Worm (Caenorhabditis elegans): Measurements from ENCODE around the gene F11C1.1.

Gene F11C1.1

DNA sequence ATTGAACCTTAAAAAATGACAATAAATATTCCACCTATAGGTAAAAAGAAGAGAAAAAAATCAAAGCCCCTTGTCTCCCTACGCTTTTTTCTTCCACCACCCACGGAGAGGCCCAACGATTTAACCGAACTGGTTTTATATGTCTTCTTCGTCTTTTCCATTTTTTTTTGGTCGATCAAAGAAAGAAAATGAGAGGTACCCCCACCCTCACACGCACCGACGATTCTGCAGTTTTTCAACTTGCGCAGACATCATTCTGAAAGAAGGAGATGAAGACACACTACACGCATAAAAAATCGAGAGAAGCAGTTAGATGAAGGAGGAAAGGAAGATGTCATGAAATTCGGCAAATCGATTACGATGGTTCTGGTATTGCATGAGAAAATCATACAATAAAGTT is 24.0 kb upstream of the F11C1.1 start:
- TF ChIP-seq nfya-1 (tag; optimal IDR thresholded peaks at IDR 0.05; ENCODE audit: insufficient read depth) (peak; percentile 1), unc-62 (GFP tag; optimal IDR thresholded peaks at IDR 0.05) (no peak), nhr-25 (tag; optimal IDR thresholded peaks at IDR 0.05) (peak; percentile 94)

DNA sequence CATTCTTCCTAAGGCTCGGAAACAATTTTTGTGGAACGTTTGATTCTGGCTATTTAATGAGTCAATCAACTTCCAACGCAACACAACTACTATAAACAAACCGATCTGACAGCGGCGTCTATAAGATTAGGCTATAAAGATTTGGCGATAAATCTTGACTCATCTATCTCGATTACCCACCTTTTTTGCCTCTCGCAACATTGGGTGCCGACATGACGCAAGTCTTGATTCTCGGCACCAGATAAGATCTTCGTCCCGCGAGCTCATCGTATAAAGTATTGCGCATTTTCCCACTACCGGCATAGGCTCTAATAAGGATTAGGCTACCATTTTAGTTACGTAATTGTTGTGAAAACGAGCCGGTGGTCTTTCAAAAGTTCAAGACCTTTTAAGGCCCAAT is 21.5 kb upstream of the F11C1.1 start:
- TF ChIP-seq nhr-25 (tag; optimal IDR thresholded peaks at IDR 0.05): peak; percentile 46
- TF ChIP-seq zag-1 (tag; optimal IDR thresholded peaks at IDR 0.05): no peak
- TF ChIP-seq ceh-16 (tag; optimal IDR thresholded peaks at IDR 0.05): no peak
- no peak for TF ChIP-seq lsy-12 (tag; optimal IDR thresholded peaks at IDR 0.05)
- no peak for TF ChIP-seq mdl-1 (tag; optimal IDR thresholded peaks at IDR 0.05)
- TF ChIP-seq elt-1 (tag; optimal IDR thresholded peaks at IDR 0.05): peak; percentile 81
- TF ChIP-seq fos-1 (tag; optimal IDR thresholded peaks at IDR 0.05): no peak
- TF ChIP-seq fkh-10 (GFP tag; optimal IDR thresholded peaks at IDR 0.05): no peak
- no peak for TF ChIP-seq nhr-11 (tag; optimal IDR thresholded peaks at IDR 0.05)
- no peak for TF ChIP-seq ztf-11 (tag; optimal IDR thresholded peaks at IDR 0.05)

DNA sequence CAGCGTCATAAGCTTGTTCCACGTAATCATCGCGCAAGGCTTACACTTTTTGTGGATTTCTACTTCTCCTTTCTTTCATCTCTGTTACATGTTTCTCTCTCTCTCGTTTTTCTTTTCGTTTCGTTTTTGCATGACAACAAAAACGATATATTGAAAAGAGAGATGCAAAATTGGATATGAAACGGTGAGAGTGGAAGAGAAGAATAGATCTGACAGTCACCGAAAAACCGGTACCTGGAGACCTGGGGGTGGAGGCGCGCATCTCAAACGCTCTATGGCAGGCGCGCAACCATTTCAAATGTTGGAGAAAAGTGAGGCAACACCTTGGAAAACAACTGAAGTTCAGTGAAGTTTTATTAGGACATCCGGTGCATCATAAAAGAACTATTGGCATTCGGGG is 19.3 kb upstream of the F11C1.1 start:
- TF ChIP-seq lin-15B (tag; optimal IDR thresholded peaks at IDR 0.05) (no peak), ceh-16 (tag; optimal IDR thresholded peaks at IDR 0.05) (no peak), nhr-28 (tag; optimal IDR thresholded peaks at IDR 0.05) (no peak), nhr-43 (tag; optimal IDR thresholded peaks at IDR 0.05; ENCODE audit: poor library complexity, severe bottlenecking) (peak; percentile 53), egl-5 (tag; optimal IDR thresholded peaks at IDR 0.05) (peak; percentile 17), ztf-4 (tag; optimal IDR thresholded peaks at IDR 0.05) (no peak), ceh-9 (tag; optimal IDR thresholded peaks at IDR 0.05) (no peak), jun-1 (tag; optimal IDR thresholded peaks at IDR 0.05) (no peak), elt-3 (tag; optimal IDR thresholded peaks at IDR 0.05) (no peak), nhr-25 (tag; optimal IDR thresholded peaks at IDR 0.05) (peak; percentile 100), zag-1 (tag; optimal IDR thresholded peaks at IDR 0.05) (no peak), fkh-2 (tag; optimal IDR thresholded peaks at IDR 0.05) (no peak), nhr-23 (tag; optimal IDR thresholded peaks at IDR 0.05) (peak; percentile 39), unc-62 (GFP tag; optimal IDR thresholded peaks at IDR 0.05) (no peak), nfya-1 (tag; optimal IDR thresholded peaks at IDR 0.05; ENCODE audit: insufficient read depth) (peak; percentile 27)

DNA sequence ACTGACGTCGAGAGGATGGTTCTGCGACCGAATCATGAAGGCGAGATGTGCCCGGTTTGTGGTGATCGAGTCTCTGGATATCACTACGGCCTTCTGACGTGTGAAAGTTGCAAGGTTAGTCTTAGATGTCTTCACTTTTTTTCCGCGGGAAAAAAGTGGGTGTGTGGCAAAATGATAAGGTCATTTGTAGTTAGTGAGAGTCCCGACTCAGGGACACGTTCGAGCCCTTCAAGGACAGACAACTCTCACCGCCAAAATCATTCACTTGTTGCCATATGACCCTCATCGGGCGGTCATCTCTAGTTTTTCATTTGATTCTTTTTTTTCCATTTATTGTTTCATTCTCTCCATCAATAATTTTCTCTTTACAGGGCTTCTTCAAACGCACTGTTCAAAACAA is 18.5 kb upstream of the F11C1.1 start:
- TF ChIP-seq pqm-1 (tag; optimal IDR thresholded peaks at IDR 0.05) (no peak), nhr-25 (tag; optimal IDR thresholded peaks at IDR 0.05) (peak; percentile 100), R02D3.7 (tag; optimal IDR thresholded peaks at IDR 0.05) (no peak), elt-3 (tag; optimal IDR thresholded peaks at IDR 0.05) (peak in 1 of 3 experiments; percentile 58), fkh-10 (GFP tag; optimal IDR thresholded peaks at IDR 0.05) (no peak), nhr-43 (tag; optimal IDR thresholded peaks at IDR 0.05; ENCODE audit: poor library complexity, severe bottlenecking) (peak; percentile 23), daf-12 (tag; optimal IDR thresholded peaks at IDR 0.05) (no peak), skn-1 (tag; optimal IDR thresholded peaks at IDR 0.05) (no peak), mml-1 (tag; optimal IDR thresholded peaks at IDR 0.05) (no peak), ceh-82 (tag; optimal IDR thresholded peaks at IDR 0.05) (no peak)

DNA sequence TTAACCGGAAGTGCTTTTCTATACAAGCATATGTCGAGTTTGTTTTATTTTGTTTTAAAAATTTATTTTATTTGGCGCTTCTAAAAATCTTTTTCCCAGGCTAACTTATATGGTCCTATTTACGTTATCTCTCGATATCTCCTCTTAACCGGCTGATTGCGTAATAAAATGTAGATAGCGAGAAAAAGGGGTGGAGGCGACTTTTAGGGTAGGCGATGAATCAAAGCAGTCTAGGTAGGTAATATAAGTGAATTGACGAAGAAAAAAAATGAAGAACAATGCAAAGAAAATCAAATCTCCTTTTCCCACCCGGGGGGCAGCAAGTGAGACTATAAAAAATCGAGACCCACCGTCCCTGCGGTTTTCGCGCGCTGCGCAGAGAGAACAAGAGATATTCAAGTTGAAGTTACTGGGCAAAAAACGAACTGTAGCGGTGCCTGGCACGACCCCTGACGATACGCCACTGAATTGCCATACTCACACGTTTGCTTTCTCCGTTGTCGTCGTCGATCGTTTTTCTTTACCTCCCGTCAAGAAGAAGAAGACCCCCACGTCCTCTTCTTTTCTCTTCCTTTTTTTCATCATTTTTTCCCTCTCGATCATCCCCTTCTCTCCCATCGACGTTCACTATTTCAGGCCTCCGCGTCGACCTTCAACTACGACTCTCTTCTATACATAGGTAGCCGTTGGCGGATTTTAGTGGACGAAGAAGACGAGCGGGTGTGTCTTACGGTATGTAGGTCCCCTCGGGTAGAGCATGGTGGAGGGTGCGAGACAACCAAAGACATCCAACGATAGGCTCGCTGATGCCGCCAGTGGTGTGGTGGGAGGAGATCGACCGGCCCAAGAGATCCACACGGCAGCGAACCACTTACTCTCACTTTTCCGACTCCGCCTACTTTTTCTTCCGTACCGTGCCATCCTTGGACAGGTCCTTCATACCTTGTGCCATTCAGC is 17.8 kb upstream of the F11C1.1 start, which contains the start of gene nhr-25:
Gene nhr-25, plus strand, starts transcription at position 637 of the 957 bp plus-strand sequence.
- TF ChIP-seq ama-1 (optimal IDR thresholded peaks at IDR 0.05): peak; percentile 38
- no peak for TF ChIP-seq lin-39 (tag; optimal IDR thresholded peaks at IDR 0.05)
- TF ChIP-seq nhr-43 (tag; optimal IDR thresholded peaks at IDR 0.05; ENCODE audit: poor library complexity, severe bottlenecking): peak; percentile 41
- peak; percentile 18 for TF ChIP-seq nhr-23 (tag; optimal IDR thresholded peaks at IDR 0.05)
- TF ChIP-seq nhr-25 (tag; optimal IDR thresholded peaks at IDR 0.05): peak; percentile 99
- peak; percentile 29 for TF ChIP-seq nfya-1 (tag; optimal IDR thresholded peaks at IDR 0.05; ENCODE audit: insufficient read depth)
- peak; percentile 20 for TF ChIP-seq lsy-12 (tag; optimal IDR thresholded peaks at IDR 0.05)
- no peak for TF ChIP-seq mdl-1 (tag; optimal IDR thresholded peaks at IDR 0.05)

All from whole organism, L3 larva.